Worm (Caenorhabditis elegans) whole organism, L4 larva: ENCODE results near the gene pcp-2.
"Not testable (repeated sequence)": the region's sequence is repeated elsewhere in the genome, so short reads cannot be mapped to it uniquely, and the experiment has no call there.

ENCODE experiments used
- D1046.2 ChIP-seq: fragments of 200-800 bp; sonication (Bioruptor generic); IDR thresholded peaks from 2 replicates; pipeline ENCODE4 v1.3.6; 2022; ENCODE audit warnings: missing genetic modification characterization, missing compliant biosample characterization
- F37D6.2 ChIP-seq: sonication (generic microtip); optimal IDR thresholded peaks from 2 replicates; lab custom pipeline; 2016; ENCODE audit warnings: mild to moderate bottlenecking, missing genetic modification characterization, missing compliant biosample characterization
- F44E2.7 ChIP-seq: fragments of 200-800 bp; sonication (Bioruptor generic); IDR thresholded peaks from 2 replicates; pipeline ENCODE4 v2.1.2; 2022; ENCODE audit warnings: missing genetic modification characterization, missing compliant biosample characterization
- F49E8.2 ChIP-seq: sonication (generic microtip); optimal IDR thresholded peaks from 2 replicates; lab custom pipeline; 2016; ENCODE audit warnings: missing compliant biosample characterization, mild to moderate bottlenecking, missing genetic modification characterization, borderline replicate concordance
- T20F7.1 ChIP-seq: fragments of 200-800 bp; sonication (Bioruptor generic); optimal IDR thresholded peaks from 2 replicates; lab custom pipeline; 2018; ENCODE audit warnings: mild to moderate bottlenecking, missing genetic modification characterization, missing compliant biosample characterization
- T26A8.4 ChIP-seq: fragments of 200-800 bp; sonication (Bioruptor generic); IDR thresholded peaks from 2 replicates; pipeline ENCODE4 v1.3.6; 2022; ENCODE audit warnings: missing genetic modification characterization, missing compliant biosample characterization
- Y105C5A.15 ChIP-seq: fragments of 200-800 bp; sonication (Bioruptor generic); IDR thresholded peaks from 2 replicates; pipeline ENCODE4 v1.3.6; 2022; ENCODE audit warnings: missing genetic modification characterization, missing compliant biosample characterization
- Y48G9A.11 ChIP-seq: fragments of 200-800 bp; sonication (Bioruptor generic); IDR thresholded peaks from 2 replicates; pipeline ENCODE4 v1.3.6; 2022; ENCODE audit warnings: missing genetic modification reagents, missing genetic modification characterization, missing compliant biosample characterization
- Y75B8A.6 ChIP-seq: fragments of 200-800 bp; sonication (Bioruptor generic); IDR thresholded peaks from 2 replicates; pipeline ENCODE4 v1.3.6; 2022; ENCODE audit warnings: missing genetic modification reagents, missing genetic modification characterization, missing compliant biosample characterization
- ZK337.2 ChIP-seq: fragments of 200-800 bp; sonication (Bioruptor generic); IDR thresholded peaks from 2 replicates; pipeline ENCODE4 v1.3.6; 2022; ENCODE audit warnings: missing genetic modification reagents, missing genetic modification characterization, missing compliant biosample characterization
- aha-1 ChIP-seq: fragments of 150-350 bp; peaks from one replicate; lab custom pipeline; 2014; ENCODE audit warnings: missing biosample characterization, missing genetic modification characterization
- arid-1 ChIP-seq: fragments of 200-800 bp; sonication (Bioruptor generic); conservative IDR thresholded peaks from 2 replicates; pipeline ENCODE4 v1.3.6; 2022; ENCODE audit warnings: missing genetic modification reagents, missing genetic modification characterization, missing compliant biosample characterization
- ceh-20 ChIP-seq: fragments of 200-800 bp; sonication (Bioruptor generic); IDR thresholded peaks from 2 replicates; pipeline ENCODE4 v1.3.6; 2022; ENCODE audit warnings: missing genetic modification reagents, missing genetic modification characterization, missing compliant biosample characterization
- ceh-44 ChIP-seq: fragments of 200-800 bp; sonication (Bioruptor generic); IDR thresholded peaks from 2 replicates; pipeline ENCODE4 v1.3.6; 2022; ENCODE audit warnings: missing genetic modification reagents, missing genetic modification characterization, missing compliant biosample characterization
- ctbp-1 ChIP-seq: fragments of 200-800 bp; sonication (Bioruptor generic); IDR thresholded peaks from 2 replicates; pipeline ENCODE4 v1.3.6; 2022; ENCODE audit warnings: missing genetic modification reagents, missing genetic modification characterization, missing compliant biosample characterization
- daf-19 ChIP-seq: fragments of 200-800 bp; sonication (Bioruptor generic); conservative IDR thresholded peaks from 2 replicates; pipeline ENCODE4 v1.3.6; 2022; ENCODE audit warnings: missing genetic modification characterization, missing compliant biosample characterization
- dmd-6 ChIP-seq: fragments of 200-800 bp; sonication (Bioruptor generic); IDR thresholded peaks from 2 replicates; pipeline ENCODE4 v1.3.6; 2022; ENCODE audit warnings: missing genetic modification reagents, missing genetic modification characterization, missing compliant biosample characterization
- dmd-8 ChIP-seq: fragments of 200-800 bp; sonication (Bioruptor generic); IDR thresholded peaks from 2 replicates; pipeline ENCODE4 v1.3.6; 2022; ENCODE audit warnings: missing genetic modification characterization, missing compliant biosample characterization
- dmd-9 ChIP-seq: fragments of 200-800 bp; sonication (Bioruptor generic); IDR thresholded peaks from 2 replicates; pipeline ENCODE4 v1.3.6; 2022; ENCODE audit warnings: missing genetic modification reagents, missing genetic modification characterization, missing compliant biosample characterization
- duxl-1 ChIP-seq: sonication (generic microtip); optimal IDR thresholded peaks from 2 replicates; lab custom pipeline; 2016; ENCODE audit warnings: mild to moderate bottlenecking, missing genetic modification characterization, moderate library complexity, missing compliant biosample characterization; ENCODE audit not compliant: poor library complexity
- dve-1 ChIP-seq: sonication (generic microtip); optimal IDR thresholded peaks from 2 replicates; lab custom pipeline; 2017; ENCODE audit warnings: antibody characterized with exemption, mild to moderate bottlenecking, missing genetic modification characterization, missing compliant biosample characterization; ENCODE audit not compliant: insufficient read depth
- hmg-1.1 ChIP-seq: fragments of 200-800 bp; sonication (Bioruptor generic); IDR thresholded peaks from 2 replicates; pipeline ENCODE4 v1.3.6; 2022; ENCODE audit warnings: missing genetic modification reagents, missing genetic modification characterization, missing compliant biosample characterization
- lim-7 ChIP-seq: fragments of 200-800 bp; sonication (Bioruptor generic); IDR thresholded peaks from 2 replicates; pipeline ENCODE4 v1.3.6; 2022; ENCODE audit warnings: missing genetic modification characterization, missing compliant biosample characterization
- lin-29 ChIP-seq: fragments of 200-800 bp; sonication (Bioruptor generic); IDR thresholded peaks from 2 replicates; pipeline ENCODE4 v1.3.6; 2022; ENCODE audit warnings: missing genetic modification reagents, missing genetic modification characterization, missing compliant biosample characterization
- lsy-2 ChIP-seq, 2 experiments: fragments of 150-350 bp in 1 of 2; sonication (generic microtip) in 1 of 2; optimal IDR thresholded peaks; 2 replicates each; lab custom pipeline; 2014 to 2017; ENCODE audit warnings: missing biosample characterization in 2 of 2, missing genetic modification characterization in 2 of 2
- madf-5 ChIP-seq, 2 experiments: fragments of 200-800 bp; sonication (Bioruptor generic); IDR thresholded peaks; 2 replicates each; pipeline ENCODE4 v1.3.6; 2022; ENCODE audit warnings: missing compliant biosample characterization in 2 of 2, missing genetic modification characterization in 2 of 2
- madf-9 ChIP-seq: fragments of 200-800 bp; sonication (Bioruptor generic); conservative IDR thresholded peaks from 2 replicates; pipeline ENCODE4 v1.3.6; 2022; ENCODE audit warnings: missing genetic modification reagents, missing genetic modification characterization, missing compliant biosample characterization
- mdt-29 ChIP-seq: fragments of 200-800 bp; sonication (Bioruptor generic); IDR thresholded peaks from 2 replicates; pipeline ENCODE4 v1.3.6; 2022; ENCODE audit warnings: missing genetic modification reagents, missing genetic modification characterization, missing compliant biosample characterization
- mes-2 ChIP-seq: sonication (generic microtip); optimal IDR thresholded peaks from 2 replicates; lab custom pipeline; 2016; ENCODE audit warnings: missing genotype, mild to moderate bottlenecking, missing genetic modification characterization, missing compliant biosample characterization; ENCODE audit not compliant: poor library complexity, severe bottlenecking
- mxl-2 ChIP-seq: fragments of 200-800 bp; sonication (Bioruptor generic); conservative IDR thresholded peaks from 2 replicates; pipeline ENCODE4 v1.3.6; 2022; ENCODE audit warnings: missing genetic modification reagents, missing genetic modification characterization, missing compliant biosample characterization
- nhr-102 ChIP-seq: sonication (generic microtip); optimal IDR thresholded peaks from 2 replicates; lab custom pipeline; 2016; ENCODE audit warnings: mild to moderate bottlenecking, missing genetic modification characterization, moderate library complexity, missing compliant biosample characterization
- nhr-41 ChIP-seq: fragments of 200-800 bp; sonication (Bioruptor generic); IDR thresholded peaks from 2 replicates; pipeline ENCODE4 v1.3.6; 2022; ENCODE audit warnings: missing genetic modification reagents, missing genetic modification characterization, missing compliant biosample characterization
- nhr-42 ChIP-seq: fragments of 200-800 bp; sonication (Bioruptor generic); IDR thresholded peaks from 2 replicates; pipeline ENCODE4 v1.3.6; 2022; ENCODE audit warnings: missing genetic modification characterization, missing compliant biosample characterization
- nhr-48 ChIP-seq: sonication (generic microtip); optimal IDR thresholded peaks from 2 replicates; lab custom pipeline; 2016; ENCODE audit warnings: mild to moderate bottlenecking, missing genetic modification characterization, missing compliant biosample characterization
- pha-4 ChIP-seq, 2 experiments: fragments of 150-350 bp in 1 of 2; fragments of 200-800 bp in 1 of 2; sonication (Bioruptor generic) in 1 of 2; IDR thresholded peaks in 1 of 2; optimal IDR thresholded peaks in 1 of 2; 2 replicates each; pipeline versions ENCODE4 v1.3.6 to Lab custom; 2014 to 2022; ENCODE audit warnings: missing genetic modification characterization in 2 of 2, missing genetic modification reagents in 2 of 2, missing biosample characterization in 1 of 2, missing compliant biosample characterization in 1 of 2
- php-3 ChIP-seq: fragments of 200-800 bp; sonication (Bioruptor generic); IDR thresholded peaks from 2 replicates; pipeline ENCODE4 v1.3.6; 2022; ENCODE audit warnings: missing genetic modification reagents, missing genetic modification characterization, missing compliant biosample characterization
- saeg-2 ChIP-seq: fragments of 200-800 bp; sonication (Bioruptor generic); IDR thresholded peaks from 2 replicates; pipeline ENCODE4 v1.3.6; 2022; ENCODE audit warnings: missing genetic modification reagents, missing genetic modification characterization, missing compliant biosample characterization
- skn-1 ChIP-seq: fragments of 150-350 bp; optimal IDR thresholded peaks from 2 replicates; lab custom pipeline; 2014; ENCODE audit warnings: missing biosample characterization, missing genetic modification characterization
- snpc-1.2 ChIP-seq: fragments of 200-800 bp; sonication (Bioruptor generic); IDR thresholded peaks from 2 replicates; pipeline ENCODE4 v1.3.6; 2022; ENCODE audit warnings: missing genetic modification reagents, missing genetic modification characterization, missing compliant biosample characterization
- spr-1 ChIP-seq: sonication (generic microtip); optimal IDR thresholded peaks from 2 replicates; lab custom pipeline; 2016; ENCODE audit warnings: mild to moderate bottlenecking, missing genetic modification characterization, missing compliant biosample characterization
- tag-97 ChIP-seq: fragments of 200-800 bp; sonication (Bioruptor generic); IDR thresholded peaks from 2 replicates; pipeline ENCODE4 v1.3.6; 2022; ENCODE audit warnings: missing genetic modification characterization, missing compliant biosample characterization
- tra-1 ChIP-seq: fragments of 200-800 bp; sonication (Bioruptor generic); IDR thresholded peaks from 2 replicates; pipeline ENCODE4 v1.3.6; 2022; ENCODE audit warnings: missing genetic modification reagents, missing genetic modification characterization, missing compliant biosample characterization
- vab-7 ChIP-seq: fragments of 200-800 bp; sonication (Bioruptor generic); IDR thresholded peaks from 2 replicates; pipeline ENCODE4 v1.3.6; 2022; ENCODE audit warnings: missing genetic modification reagents, missing genetic modification characterization, missing compliant biosample characterization
- zfp-3 ChIP-seq: fragments of 200-800 bp; sonication (Bioruptor generic); conservative IDR thresholded peaks from 2 replicates; pipeline ENCODE4 v1.3.6; 2022; ENCODE audit warnings: missing genetic modification reagents, missing genetic modification characterization, missing compliant biosample characterization
- zip-11 ChIP-seq: fragments of 200-800 bp; sonication (Bioruptor generic); IDR thresholded peaks from 2 replicates; pipeline ENCODE4 v1.3.6; 2022; ENCODE audit warnings: missing genetic modification characterization, missing compliant biosample characterization

The pcp-2 gene

DNA sequence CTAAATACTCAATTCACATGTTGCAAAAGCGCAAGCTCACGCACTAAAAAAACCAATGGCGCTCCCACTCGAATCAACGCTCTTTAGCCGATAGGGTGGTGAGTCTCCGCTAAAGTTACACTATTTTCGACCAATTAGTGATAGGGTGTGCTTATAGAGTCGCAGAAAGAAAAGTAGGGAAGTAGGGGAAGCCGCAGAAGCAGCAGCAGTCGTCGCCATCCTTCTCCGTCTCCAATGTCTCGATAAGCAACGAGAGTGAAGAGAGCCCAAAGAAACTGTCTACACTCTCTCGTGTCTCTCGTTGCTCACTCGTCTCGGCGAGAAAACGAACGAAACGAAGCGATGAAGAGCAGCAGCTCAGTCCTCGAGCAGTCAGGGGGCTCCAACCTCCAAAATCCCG is 31.8 kb upstream of the pcp-2 start (continued):
- TF ChIP-seq tra-1 (GFP tag; lab: Robert Waterston, UW): peak; percentile 65; the same call in 1 of the 2 replicates
- peak; percentile 16 for TF ChIP-seq F37D6.2 (tag; lab: Kevin White, UChicago)
- peak; percentile 18 for TF ChIP-seq duxl-1 (tag; lab: Kevin White, UChicago)
- TF ChIP-seq skn-1: no peak

DNA sequence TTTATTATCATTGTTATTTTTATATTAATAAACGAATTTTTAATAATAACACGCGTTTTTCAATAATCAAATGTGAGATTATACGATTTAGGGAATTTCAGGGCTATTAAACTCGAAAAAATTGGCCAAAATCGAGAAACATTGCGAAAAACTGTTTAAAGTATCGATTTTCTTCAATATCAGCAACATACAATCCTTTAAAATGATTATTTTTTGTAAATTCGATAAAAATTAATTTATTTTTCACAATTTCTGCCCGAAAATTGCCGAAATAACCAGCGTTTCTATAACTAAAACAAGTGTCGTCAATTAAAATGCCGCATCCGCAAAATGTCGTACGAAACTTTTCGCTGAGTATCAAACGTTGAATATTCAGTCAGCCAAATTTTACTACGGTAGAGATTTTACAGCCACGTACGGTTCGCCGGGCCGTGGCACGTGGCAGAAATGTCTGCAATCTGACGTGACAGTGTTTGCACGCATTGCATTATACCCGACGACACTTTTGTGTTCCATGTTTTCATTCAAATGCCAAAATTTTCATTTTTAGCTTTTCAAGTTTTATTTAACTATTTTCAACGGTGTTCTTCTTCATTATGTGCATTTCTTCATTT is 31.2 kb upstream of the pcp-2 start:
- TF ChIP-seq ceh-44 (peak; percentile 97), mxl-2 (GFP tag; lab: Robert Waterston, UW) (peak; percentile 89), tra-1 (GFP tag; lab: Robert Waterston, UW) (peak; percentile 99), nhr-41 (peak; percentile 71; the same call in 1 of the 2 replicates), spr-1 (tag; lab: Kevin White, UChicago) (peak; percentile 29), ctbp-1 (GFP tag; lab: Robert Waterston, UW) (peak; percentile 84), pha-4 (GFP tag; IDR thresholded peaks at IDR 0.05; lab: Robert Waterston, UW) (peak; percentile 93), saeg-2 (GFP tag; lab: Robert Waterston, UW) (peak; percentile 96), nhr-102 (tag; lab: Kevin White, UChicago) (peak; percentile 80), F49E8.2 (tag; lab: Kevin White, UChicago) (peak; percentile 93), arid-1 (GFP tag; lab: Robert Waterston, UW) (peak; percentile 97), madf-5 (GFP tag; IDR thresholded peaks at IDR 0.05; lab: Robert Waterston, UW) (peak; percentile 87 to 98; a peak in 3 of 4 replicates), mdt-29 (GFP tag; lab: Robert Waterston, UW) (peak; percentile 97), Y105C5A.15 (0 out of 2 replicates have a peak, but pooled peaks have one; percentile 72), dve-1 (tag; lab: Kevin White, UChicago) (peak; percentile 31), snpc-1.2 (GFP tag; lab: Robert Waterston, UW) (peak; percentile 99), nhr-48 (tag; lab: Kevin White, UChicago) (peak; percentile 11), nhr-42 (peak; percentile 98), mes-2 (peak; percentile 81), hmg-1.1 (GFP tag; lab: Robert Waterston, UW) (peak; percentile 79), vab-7 (GFP tag; lab: Robert Waterston, UW) (peak; percentile 89), F44E2.7 (peak; percentile 83), php-3 (peak; percentile 95), dmd-6 (GFP tag; lab: Robert Waterston, UW) (peak; percentile 98), T20F7.1 (GFP tag; lab: Kevin White, UChicago) (peak; percentile 76), T26A8.4 (GFP tag; lab: Robert Waterston, UW) (peak; percentile 98), Y48G9A.11 (GFP tag; lab: Robert Waterston, UW) (peak; percentile 99), ceh-20 (GFP tag; lab: Robert Waterston, UW) (peak; percentile 95), madf-9 (GFP tag; lab: Robert Waterston, UW) (peak; percentile 95), Y75B8A.6 (GFP tag; lab: Robert Waterston, UW) (peak; percentile 92), lim-7 (GFP tag; lab: Robert Waterston, UW) (0 out of 2 replicates have a peak, but pooled peaks have one; percentile 45), daf-19 (peak; percentile 94), dmd-9 (GFP tag; lab: Robert Waterston, UW) (peak; percentile 96), zfp-3 (peak; percentile 98), tag-97 (peak; percentile 89; the same call in 1 of the 2 replicates), duxl-1 (tag; lab: Kevin White, UChicago) (peak; percentile 56), lsy-2 (tag; optimal IDR thresholded peaks at IDR 0.05; lab: Kevin White, UChicago) (peak in 1 of 2 experiments; percentile 33), ZK337.2 (GFP tag; lab: Robert Waterston, UW) (peak; percentile 96), D1046.2 (peak; percentile 96), zip-11 (0 out of 2 replicates have a peak, but pooled peaks have one; percentile 56), lin-29 (peak; percentile 97), aha-1 (tag; lab: Kevin White, UChicago) (peak; percentile 9), dmd-8 (GFP tag; lab: Robert Waterston, UW) (peak; percentile 86)
- not testable (repeated sequence) for TF ChIP-seq pha-4 (tag; optimal IDR thresholded peaks at IDR 0.05; lab: Kevin White, UChicago)
